Worm (Caenorhabditis elegans) whole organism, L2 larva: ENCODE data around the gene rpl-16.

Source experiments
- F13H6.1 ChIP-seq: sonication (generic microtip); optimal IDR thresholded peaks from 2 replicates; lab custom pipeline; 2016; ENCODE audit warnings: missing genetic modification characterization, missing compliant biosample characterization
- R02D3.7 ChIP-seq: fragments of 150-350 bp; optimal IDR thresholded peaks from 2 replicates; lab custom pipeline; 2014; ENCODE audit warnings: missing biosample characterization, missing genetic modification characterization
- Y55F3AM.14 ChIP-seq: fragments of 200-800 bp; sonication (Bioruptor generic); optimal IDR thresholded peaks from 2 replicates; lab custom pipeline; 2018; ENCODE audit warnings: mild to moderate bottlenecking, missing genetic modification characterization, missing compliant biosample characterization
- ZK546.5 ChIP-seq: sonication (generic microtip); optimal IDR thresholded peaks from 2 replicates; lab custom pipeline; 2017; ENCODE audit warnings: missing biosample characterization, missing genetic modification characterization
- aly-2 ChIP-seq: fragments of 150-350 bp; optimal IDR thresholded peaks from 2 replicates; lab custom pipeline; 2014; ENCODE audit warnings: missing biosample characterization, missing genetic modification characterization
- ama-1 ChIP-seq: fragments of 150-350 bp; optimal IDR thresholded peaks from 2 replicates; lab custom pipeline; 2018; ENCODE audit warnings: inconsistent platforms
- blmp-1 ChIP-seq: sonication (generic microtip); optimal IDR thresholded peaks from 2 replicates; lab custom pipeline; 2017; ENCODE audit warnings: missing genetic modification characterization, mild to moderate bottlenecking, missing compliant biosample characterization, antibody characterized with exemption, moderate library complexity; ENCODE audit not compliant: insufficient read depth
- ceh-16 ChIP-seq: fragments of 150-350 bp; optimal IDR thresholded peaks from 2 replicates; lab custom pipeline; 2014; ENCODE audit warnings: missing biosample characterization, missing genetic modification characterization
- ceh-82 ChIP-seq: fragments of 150-350 bp; optimal IDR thresholded peaks from 2 replicates; lab custom pipeline; 2014; ENCODE audit warnings: missing biosample characterization, missing genetic modification characterization
- crh-2 ChIP-seq: sonication (generic microtip); optimal IDR thresholded peaks from 2 replicates; lab custom pipeline; 2017; ENCODE audit warnings: missing biosample characterization, missing genetic modification characterization
- dmd-4 ChIP-seq: sonication (generic microtip); optimal IDR thresholded peaks from 2 replicates; lab custom pipeline; 2017; ENCODE audit warnings: missing biosample characterization, missing genetic modification characterization
- egl-27 ChIP-seq: sonication (generic microtip); optimal IDR thresholded peaks from 3 replicates; lab custom pipeline; 2017; ENCODE audit warnings: missing biosample characterization, missing genetic modification reagents, missing genetic modification characterization
- elt-1 ChIP-seq: fragments of 150-350 bp; optimal IDR thresholded peaks from 2 replicates; lab custom pipeline; 2014; ENCODE audit warnings: missing biosample characterization, missing genetic modification characterization
- elt-3 ChIP-seq: sonication (generic microtip); optimal IDR thresholded peaks from 2 replicates; lab custom pipeline; 2017; ENCODE audit warnings: missing biosample characterization, missing genetic modification characterization
- fos-1 ChIP-seq: fragments of 150-350 bp; optimal IDR thresholded peaks from 2 replicates; lab custom pipeline; 2014; ENCODE audit warnings: missing biosample characterization, missing genetic modification characterization
- gmeb-1 ChIP-seq: fragments of 150-350 bp; optimal IDR thresholded peaks from 2 replicates; lab custom pipeline; 2014; ENCODE audit warnings: missing biosample characterization, missing genetic modification characterization
- lin-11 ChIP-seq: fragments of 150-350 bp; sonication (generic microtip); optimal IDR thresholded peaks from 2 replicates; lab custom pipeline; 2014; ENCODE audit warnings: missing biosample characterization, missing genetic modification characterization, inconsistent platforms, mixed read lengths
- lin-13 ChIP-seq: fragments of 150-350 bp; optimal IDR thresholded peaks from 2 replicates; lab custom pipeline; 2014; ENCODE audit warnings: missing biosample characterization, missing genetic modification reagents, missing genetic modification characterization
- lin-39 ChIP-seq: fragments of 150-350 bp; optimal IDR thresholded peaks from 2 replicates; lab custom pipeline; 2014; ENCODE audit warnings: missing biosample characterization, missing genetic modification reagents, missing genetic modification characterization
- mab-5 ChIP-seq: fragments of 150-350 bp; optimal IDR thresholded peaks from 2 replicates; lab custom pipeline; 2014; ENCODE audit warnings: missing biosample characterization, missing genetic modification characterization
- mbf-1 ChIP-seq: sonication (generic microtip); optimal IDR thresholded peaks from 2 replicates; lab custom pipeline; 2017; ENCODE audit warnings: missing biosample characterization, missing genetic modification characterization
- nhr-10 ChIP-seq: sonication (generic microtip); optimal IDR thresholded peaks from 2 replicates; lab custom pipeline; 2017; ENCODE audit warnings: missing biosample characterization, missing genetic modification characterization
- nhr-11 ChIP-seq: fragments of 150-350 bp; optimal IDR thresholded peaks from 2 replicates; lab custom pipeline; 2014; ENCODE audit warnings: missing biosample characterization, missing genetic modification characterization
- nhr-129 ChIP-seq: fragments of 150-350 bp; optimal IDR thresholded peaks from 2 replicates; lab custom pipeline; 2014; ENCODE audit warnings: missing biosample characterization, missing genetic modification characterization
- nhr-21 ChIP-seq: fragments of 150-350 bp; optimal IDR thresholded peaks from 2 replicates; lab custom pipeline; 2014; ENCODE audit warnings: missing biosample characterization, missing genetic modification characterization
- nhr-237 ChIP-seq: fragments of 150-350 bp; optimal IDR thresholded peaks from 2 replicates; lab custom pipeline; 2014; ENCODE audit warnings: missing biosample characterization, missing genetic modification characterization
- nhr-25 ChIP-seq: fragments of 150-350 bp; sonication (generic microtip); optimal IDR thresholded peaks from 3 replicates; lab custom pipeline; 2014; ENCODE audit warnings: missing biosample characterization, missing genetic modification characterization
- nhr-6 ChIP-seq: fragments of 150-350 bp; optimal IDR thresholded peaks from 2 replicates; lab custom pipeline; 2014; ENCODE audit warnings: missing biosample characterization, missing genetic modification characterization
- nhr-77 ChIP-seq: fragments of 150-350 bp; optimal IDR thresholded peaks from 2 replicates; lab custom pipeline; 2014; ENCODE audit warnings: missing biosample characterization, missing genetic modification characterization
- peb-1 ChIP-seq: fragments of 150-350 bp; optimal IDR thresholded peaks from 2 replicates; lab custom pipeline; 2014; ENCODE audit warnings: missing biosample characterization, missing genetic modification characterization
- sem-4 ChIP-seq: fragments of 150-350 bp; optimal IDR thresholded peaks from 2 replicates; lab custom pipeline; 2014; ENCODE audit warnings: missing biosample characterization, missing genetic modification reagents, missing genetic modification characterization
- skn-1 ChIP-seq: sonication (generic microtip); optimal IDR thresholded peaks from 2 replicates; lab custom pipeline; 2017; ENCODE audit warnings: missing biosample characterization, missing genetic modification characterization
- sma-3 ChIP-seq: sonication (generic microtip); optimal IDR thresholded peaks from 2 replicates; lab custom pipeline; 2016; ENCODE audit warnings: missing genetic modification reagents, missing genetic modification characterization, missing compliant biosample characterization
- sma-9 ChIP-seq, 2 experiments: fragments of 150-350 bp in 1 of 2; sonication (generic microtip) in 1 of 2; optimal IDR thresholded peaks; 2 replicates each; lab custom pipeline; 2014 to 2016; ENCODE audit warnings: missing genetic modification characterization in 2 of 2, mild to moderate bottlenecking in 1 of 2, missing biosample characterization in 1 of 2, missing compliant biosample characterization in 1 of 2, missing genetic modification reagents in 1 of 2, moderate library complexity in 1 of 2
- snpc-4 ChIP-seq: fragments of 150-350 bp; optimal IDR thresholded peaks from 2 replicates; lab custom pipeline; 2014; ENCODE audit warnings: missing biosample characterization, missing genetic modification characterization
- unc-55 ChIP-seq: fragments of 150-350 bp; sonication (generic microtip); optimal IDR thresholded peaks from 3 replicates; lab custom pipeline; 2014; ENCODE audit warnings: missing biosample characterization, missing genetic modification reagents, missing genetic modification characterization
- unc-62 ChIP-seq: fragments of 150-350 bp; optimal IDR thresholded peaks from 2 replicates; lab custom pipeline; 2014; ENCODE audit warnings: missing biosample characterization, missing genetic modification reagents, missing genetic modification characterization
- zag-1 ChIP-seq: fragments of 150-350 bp; optimal IDR thresholded peaks from 2 replicates; lab custom pipeline; 2014; ENCODE audit warnings: missing biosample characterization, missing genetic modification characterization
- ztf-1 ChIP-seq: fragments of 200-800 bp; sonication (Bioruptor generic); conservative IDR thresholded peaks from 2 replicates; pipeline ENCODE4 v1.3.6; 2022; ENCODE audit warnings: missing genetic modification characterization, missing compliant biosample characterization
- ztf-11 ChIP-seq: sonication (generic microtip); optimal IDR thresholded peaks from 2 replicates; lab custom pipeline; 2017; ENCODE audit warnings: missing biosample characterization, missing genetic modification characterization
- ztf-4 ChIP-seq: fragments of 150-350 bp; optimal IDR thresholded peaks from 2 replicates; lab custom pipeline; 2014; ENCODE audit warnings: missing biosample characterization, missing genetic modification characterization

The rpl-16 gene

ce11 chrIII:3470433-3470832 lies 33.0 kb downstream of the rpl-16 start:
- peak; percentile 1 for TF ChIP-seq unc-62 (GFP tag; lab: Kevin White, UChicago)
- peak; percentile 22 for TF ChIP-seq nhr-21 (tag; lab: Kevin White, UChicago)
- no peak for TF ChIP-seq elt-3
- TF ChIP-seq sma-3 (GFP tag; lab: Kevin White, UChicago) = peak; percentile 7

- TF ChIP-seq fos-1 = peak; percentile 13
- TF ChIP-seq nhr-25 (tag; lab: Kevin White, UChicago) = no peak
- no peak for TF ChIP-seq egl-27 (tag; lab: Kevin White, UChicago)
Measured at ce11 chrIII:3469646-3470045, 33.8 kb downstream of the rpl-16 start, which contains the start of gene smim-14. Gene smim-14, minus strand, starts transcription at chrIII:3469746.

ce11 chrIII:3468384-3468783 lies 35.0 kb downstream of the rpl-16 start:
- TF ChIP-seq fos-1 (peak; percentile 39), nhr-129 (tag; lab: Kevin White, UChicago) (no peak), unc-55 (GFP tag; lab: Kevin White, UChicago) (no peak), lin-39 (no peak), mab-5 (no peak)
- TF ChIP-seq, all 48 proteins: peak for 1

- TF ChIP-seq nhr-6 (tag; lab: Kevin White, UChicago) (no peak), lin-13 (no peak), ceh-16 (tag; lab: Kevin White, UChicago) (no peak), egl-27 (tag; lab: Kevin White, UChicago) (no peak)
- TF ChIP-seq, all 48 proteins: peak for 0
Measured at ce11 chrIII:3467013-3467412, 36.4 kb downstream of the rpl-16 start.

- TF ChIP-seq nhr-11 (tag; lab: Kevin White, UChicago) (no peak), lin-11 (tag; lab: Kevin White, UChicago) (no peak)
- TF ChIP-seq, all 48 proteins: peak for 0
Measured at ce11 chrIII:3461403-3461802, 42.0 kb downstream of the rpl-16 start, which contains the start of gene pph-6. Gene pph-6, plus strand, starts transcription at chrIII:3461703.

- TF ChIP-seq elt-1 (tag; lab: Kevin White, UChicago) (peak; percentile 41), sem-4 (peak; percentile 94), ztf-1 (0 out of 2 replicates have a peak, but pooled peaks have one; percentile 42), ZK546.5 (peak; percentile 65), ama-1 (peak; percentile 79), ceh-82 (peak; percentile 71), ztf-4 (tag; lab: Kevin White, UChicago) (peak; percentile 94), nhr-77 (tag; lab: Kevin White, UChicago) (peak; percentile 85), lin-39 (no peak), skn-1 (tag; lab: Kevin White, UChicago) (no peak), unc-62 (GFP tag; lab: Kevin White, UChicago) (peak; percentile 58), zag-1 (tag; lab: Kevin White, UChicago) (peak; percentile 81), R02D3.7 (tag; lab: Kevin White, UChicago) (peak; percentile 77), Y55F3AM.14 (GFP tag; lab: Kevin White, UChicago) (peak; percentile 80), nhr-129 (tag; lab: Kevin White, UChicago) (peak; percentile 91), egl-27 (tag; lab: Kevin White, UChicago) (peak; percentile 93), fos-1 (peak; percentile 70), nhr-25 (tag; lab: Kevin White, UChicago) (peak; percentile 97), F13H6.1 (peak; percentile 93), dmd-4 (peak; percentile 35), nhr-237 (tag; lab: Kevin White, UChicago) (peak; percentile 69), gmeb-1 (tag; lab: Kevin White, UChicago) (peak; percentile 98), snpc-4 (tag; lab: Kevin White, UChicago) (peak; percentile 71), mbf-1 (no peak), lin-11 (tag; lab: Kevin White, UChicago) (peak; percentile 93), sma-9 (GFP tag; optimal IDR thresholded peaks at IDR 0.05; lab: Kevin White, UChicago) (peak; percentile 97), sma-9 (tag; optimal IDR thresholded peaks at IDR 0.05; lab: Kevin White, UChicago) (no peak), aly-2 (tag; lab: Kevin White, UChicago) (peak; percentile 48), nhr-11 (tag; lab: Kevin White, UChicago) (no peak), mab-5 (peak; percentile 96), ztf-11 (tag; lab: Kevin White, UChicago) (no peak), nhr-6 (tag; lab: Kevin White, UChicago) (peak; percentile 86), ceh-16 (tag; lab: Kevin White, UChicago) (peak; percentile 79), sma-3 (GFP tag; lab: Kevin White, UChicago) (peak; percentile 95), blmp-1 (tag; lab: Kevin White, UChicago) (peak; percentile 74), peb-1 (tag; lab: Kevin White, UChicago) (no peak), nhr-21 (tag; lab: Kevin White, UChicago) (peak; percentile 96), lin-13 (peak; percentile 94), nhr-10 (tag; lab: Kevin White, UChicago) (peak; percentile 85), crh-2 (tag; lab: Kevin White, UChicago) (peak; percentile 96)
Measured at ce11 chrIII:3460061-3460460, 43.3 kb downstream of the rpl-16 start, which contains the start of gene C34C12.8. Gene C34C12.8, plus strand, starts transcription at chrIII:3460406.
